Worm (Caenorhabditis elegans) whole organism, young adult: ENCODE results near the gene smr-1.

Experiments
- B0336.3 ChIP-seq: fragments of 200-800 bp; sonication (Bioruptor generic); IDR thresholded peaks from 2 replicates; pipeline ENCODE4 v1.3.6; 2022; ENCODE audit warnings: missing genetic modification characterization, missing compliant biosample characterization
- C06A6.2 ChIP-seq: fragments of 200-800 bp; sonication (Bioruptor generic); conservative IDR thresholded peaks from 2 replicates; pipeline ENCODE4 v1.3.6; 2022; ENCODE audit warnings: missing genetic modification characterization, missing compliant biosample characterization
- F39B2.1 ChIP-seq: fragments of 200-800 bp; sonication (Bioruptor generic); IDR thresholded peaks from 2 replicates; pipeline ENCODE4 v1.3.6; 2022; ENCODE audit warnings: missing genetic modification reagents, missing genetic modification characterization, missing compliant biosample characterization
- Y53F4B.3 ChIP-seq: fragments of 200-800 bp; sonication (Bioruptor generic); IDR thresholded peaks from 2 replicates; pipeline ENCODE4 v1.3.6; 2022; ENCODE audit warnings: missing genetic modification reagents, missing genetic modification characterization, missing compliant biosample characterization
- Y53G8AR.9 ChIP-seq: fragments of 200-800 bp; sonication (Bioruptor generic); conservative IDR thresholded peaks from 2 replicates; pipeline ENCODE4 v1.3.6; 2022; ENCODE audit warnings: missing genetic modification reagents, missing genetic modification characterization, missing compliant biosample characterization
- akir-1 ChIP-seq: fragments of 200-800 bp; sonication (Bioruptor generic); optimal IDR thresholded peaks from 2 replicates; lab custom pipeline; 2018; ENCODE audit warnings: mild to moderate bottlenecking, missing genetic modification characterization, moderate library complexity, missing compliant biosample characterization
- ama-1 ChIP-seq, 3 experiments: fragments of 150-350 bp in 1 of 3; sonication (generic microtip) in 2 of 3; optimal IDR thresholded peaks; 2 replicates each; lab custom pipeline; 2014 to 2018; ENCODE audit warnings: missing biosample characterization in 2 of 3, missing genetic modification characterization in 2 of 3, missing genetic modification reagents in 2 of 3
- attf-3 ChIP-seq: fragments of 200-800 bp; sonication (Bioruptor generic); conservative IDR thresholded peaks from 2 replicates; pipeline ENCODE4 v1.3.6; 2022; ENCODE audit warnings: missing genetic modification reagents, missing genetic modification characterization, missing compliant biosample characterization
- bed-1 ChIP-seq: fragments of 200-800 bp; sonication (Bioruptor generic); IDR thresholded peaks from 2 replicates; pipeline ENCODE4 v1.3.6; 2022; ENCODE audit warnings: missing genetic modification reagents, missing genetic modification characterization, missing compliant biosample characterization
- ceh-100 ChIP-seq: fragments of 200-800 bp; sonication (Bioruptor generic); IDR thresholded peaks from 2 replicates; pipeline ENCODE4 v1.3.6; 2022; ENCODE audit warnings: missing genetic modification reagents, missing genetic modification characterization, missing compliant biosample characterization
- ceh-27 ChIP-seq: fragments of 200-800 bp; sonication (Bioruptor generic); optimal IDR thresholded peaks from 2 replicates; lab custom pipeline; 2018; ENCODE audit warnings: mild to moderate bottlenecking, missing genetic modification characterization, moderate library complexity, missing compliant biosample characterization
- ceh-91 ChIP-seq: fragments of 200-800 bp; sonication (Bioruptor generic); IDR thresholded peaks from 2 replicates; pipeline ENCODE4 v1.3.6; 2022; ENCODE audit warnings: missing genetic modification reagents, missing genetic modification characterization, missing compliant biosample characterization
- chd-7 ChIP-seq: sonication (generic microtip); optimal IDR thresholded peaks from 2 replicates; lab custom pipeline; 2016; ENCODE audit warnings: mild to moderate bottlenecking, missing genetic modification characterization, moderate library complexity, missing compliant biosample characterization
- dox-1 ChIP-seq: fragments of 200-800 bp; sonication (Bioruptor generic); IDR thresholded peaks from 2 replicates; pipeline ENCODE4 v1.3.6; 2022; ENCODE audit warnings: missing genetic modification reagents, missing genetic modification characterization, missing compliant biosample characterization
- dpl-1 ChIP-seq: fragments of 150-350 bp; optimal IDR thresholded peaks from 2 replicates; lab custom pipeline; 2014; ENCODE audit warnings: missing biosample characterization, missing genetic modification reagents, missing genetic modification characterization
- egrh-3 ChIP-seq: fragments of 200-800 bp; sonication (Bioruptor generic); IDR thresholded peaks from 2 replicates; pipeline ENCODE4 v1.3.6; 2022; ENCODE audit warnings: missing genetic modification reagents, missing genetic modification characterization, missing compliant biosample characterization
- ets-4 ChIP-seq: fragments of 200-800 bp; sonication (Bioruptor generic); optimal IDR thresholded peaks from 2 replicates; lab custom pipeline; 2018; ENCODE audit warnings: mild to moderate bottlenecking, missing genetic modification characterization, missing compliant biosample characterization
- fkh-3 ChIP-seq: sonication (generic microtip); optimal IDR thresholded peaks from 2 replicates; lab custom pipeline; 2016; ENCODE audit warnings: mild to moderate bottlenecking, missing genetic modification characterization, missing compliant biosample characterization
- gei-17 ChIP-seq: fragments of 200-800 bp; sonication (Bioruptor generic); optimal IDR thresholded peaks from 2 replicates; lab custom pipeline; 2018; ENCODE audit warnings: mild to moderate bottlenecking, missing genetic modification characterization, missing compliant biosample characterization
- hmg-1.2 ChIP-seq: fragments of 200-800 bp; sonication (Bioruptor generic); IDR thresholded peaks from 2 replicates; pipeline ENCODE4 v1.3.6; 2022; ENCODE audit warnings: missing genetic modification reagents, missing genetic modification characterization, missing compliant biosample characterization
- lin-35 ChIP-seq, 3 experiments: fragments of 150-350 bp in 2 of 3; sonication (generic microtip) in 1 of 3; optimal IDR thresholded peaks; 2 replicates each; lab custom pipeline; 2014 to 2018; ENCODE audit warnings: missing biosample characterization in 3 of 3, missing genetic modification characterization in 3 of 3, missing genetic modification reagents in 3 of 3
- lir-1 ChIP-seq: fragments of 200-800 bp; sonication (Bioruptor generic); conservative IDR thresholded peaks from 2 replicates; pipeline ENCODE4 v1.3.6; 2022; ENCODE audit warnings: missing genetic modification reagents, missing genetic modification characterization, missing compliant biosample characterization
- madf-3 ChIP-seq: fragments of 200-800 bp; sonication (Bioruptor generic); IDR thresholded peaks from 2 replicates; pipeline ENCODE4 v1.3.6; 2022; ENCODE audit warnings: missing genetic modification reagents, missing genetic modification characterization, missing compliant biosample characterization
- mcd-1 ChIP-seq: fragments of 200-800 bp; sonication (Bioruptor generic); IDR thresholded peaks from 2 replicates; pipeline ENCODE4 v1.3.6; 2022; ENCODE audit warnings: missing genetic modification reagents, missing genetic modification characterization, missing compliant biosample characterization
- nhr-120 ChIP-seq: fragments of 200-800 bp; sonication (Bioruptor generic); IDR thresholded peaks from 2 replicates; pipeline ENCODE4 v1.3.6; 2022; ENCODE audit warnings: missing genetic modification characterization, missing compliant biosample characterization
- pbrm-1 ChIP-seq: fragments of 200-800 bp; sonication (Bioruptor generic); IDR thresholded peaks from 2 replicates; pipeline ENCODE4 v1.3.6; 2022; ENCODE audit warnings: missing genetic modification reagents, missing genetic modification characterization, missing compliant biosample characterization
- pha-4 ChIP-seq: fragments of 150-350 bp; sonication (generic microtip); optimal IDR thresholded peaks from 2 replicates; lab custom pipeline; 2014; ENCODE audit warnings: missing biosample characterization, missing genetic modification reagents, missing genetic modification characterization
- rcor-1 ChIP-seq: fragments of 200-800 bp; sonication (Bioruptor generic); IDR thresholded peaks from 2 replicates; pipeline ENCODE4 v1.3.6; 2022; ENCODE audit warnings: missing genetic modification reagents, missing genetic modification characterization, missing compliant biosample characterization
- sdz-38 ChIP-seq: sonication (generic microtip); optimal IDR thresholded peaks from 2 replicates; lab custom pipeline; 2016; ENCODE audit warnings: missing genotype, missing genetic modification characterization, missing compliant biosample characterization
- tbp1 ChIP-seq: fragments of 200-800 bp; sonication (Bioruptor generic); optimal IDR thresholded peaks from 2 replicates; lab custom pipeline; 2018; ENCODE audit warnings: mild to moderate bottlenecking, missing genetic modification characterization, missing compliant biosample characterization
- unc-62 ChIP-seq: fragments of 150-350 bp; optimal IDR thresholded peaks from 2 replicates; lab custom pipeline; 2014; ENCODE audit warnings: missing biosample characterization, missing genetic modification reagents, missing genetic modification characterization
- ztf-25 ChIP-seq: fragments of 200-800 bp; sonication (Bioruptor generic); IDR thresholded peaks from 2 replicates; pipeline ENCODE4 v1.3.6; 2022; ENCODE audit warnings: missing genetic modification reagents, missing genetic modification characterization, missing compliant biosample characterization

smr-1 gene

ce11 chrIII:1173331-1173730, 30.4 kb downstream of the smr-1 start:
- TF ChIP-seq hmg-1.2 (GFP tag; lab: Robert Waterston, UW) (peak; percentile 61), unc-62 (GFP tag; lab: Kevin White, UChicago) (no peak)

ce11 chrIII:1176080-1176608, 33.2 kb downstream of the smr-1 start, which contains the start of gene eak-3:
eak-3 (minus strand) TSS chrIII:1176558.
- TF ChIP-seq chd-7 (tag; lab: Kevin White, UChicago) = no peak
- no peak for TF ChIP-seq ets-4 (GFP tag; lab: Kevin White, UChicago)
- no peak for TF ChIP-seq lin-35 (GFP tag; optimal IDR thresholded peaks at IDR 0.05; lab: Kevin White, UChicago)
- TF ChIP-seq C06A6.2 (GFP tag; lab: Robert Waterston, UW) = no peak
- no peak for TF ChIP-seq lir-1 (GFP tag; lab: Robert Waterston, UW)
- peak; percentile 78 for TF ChIP-seq hmg-1.2 (GFP tag; lab: Robert Waterston, UW)
- TF ChIP-seq B0336.3 (GFP tag; lab: Robert Waterston, UW) = no peak

DNA sequence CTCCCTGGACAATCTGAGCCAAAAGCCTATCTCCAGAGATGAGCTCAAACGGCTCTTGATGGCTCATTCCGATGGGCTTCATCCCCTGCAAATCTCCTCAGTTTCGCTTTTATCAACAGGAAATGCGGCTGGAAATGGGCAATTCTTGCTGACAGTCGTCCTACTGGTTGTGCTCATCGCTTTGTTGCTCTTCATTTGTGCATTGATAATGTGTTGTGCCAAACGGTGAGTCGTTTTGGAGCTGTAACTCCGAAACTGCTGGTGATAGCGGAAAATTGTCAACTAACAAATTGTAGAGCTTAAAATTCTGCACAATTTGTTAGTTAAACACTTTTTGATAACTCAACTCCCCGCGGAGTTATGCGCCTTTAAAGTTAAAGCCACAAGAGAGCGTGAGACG, 36.0 kb downstream of the smr-1 start:
- TF ChIP-seq Y53F4B.3 (GFP tag; lab: Robert Waterston, UW) = no peak
- no peak for TF ChIP-seq tbp1
- no peak for TF ChIP-seq B0336.3 (GFP tag; lab: Robert Waterston, UW)
- no peak for TF ChIP-seq madf-3 (GFP tag; lab: Robert Waterston, UW)
- TF ChIP-seq ceh-91 (GFP tag; lab: Robert Waterston, UW) = no peak
- no peak for TF ChIP-seq bed-1 (GFP tag; lab: Robert Waterston, UW)
- no peak for TF ChIP-seq Y53G8AR.9 (GFP tag; lab: Robert Waterston, UW)
- no peak for TF ChIP-seq akir-1 (GFP tag; lab: Kevin White, UChicago)
- no peak for TF ChIP-seq F39B2.1 (GFP tag; lab: Robert Waterston, UW)
- TF ChIP-seq ceh-100 (GFP tag; lab: Robert Waterston, UW) = no peak
- TF ChIP-seq pha-4 (tag; lab: Kevin White, UChicago) = no peak
- TF ChIP-seq gei-17 (GFP tag; lab: Kevin White, UChicago) = no peak
- TF ChIP-seq ztf-25 (GFP tag; lab: Robert Waterston, UW) = no peak
- TF ChIP-seq fkh-3 (tag; lab: Kevin White, UChicago) = no peak

- TF ChIP-seq dpl-1 (GFP tag; lab: Kevin White, UChicago) (no peak), ceh-100 (GFP tag; lab: Robert Waterston, UW) (no peak), sdz-38 (tag; lab: Kevin White, UChicago) (no peak), ceh-91 (GFP tag; lab: Robert Waterston, UW) (no peak), attf-3 (GFP tag; lab: Robert Waterston, UW) (no peak), dox-1 (GFP tag; lab: Robert Waterston, UW) (no peak), rcor-1 (GFP tag; lab: Robert Waterston, UW) (no peak), madf-3 (GFP tag; lab: Robert Waterston, UW) (no peak), ceh-27 (GFP tag; lab: Kevin White, UChicago) (no peak), egrh-3 (GFP tag; lab: Robert Waterston, UW) (no peak), ama-1 (optimal IDR thresholded peaks at IDR 0.05; lab: Kevin White, UChicago) (no peak), ama-1 (GFP tag; optimal IDR thresholded peaks at IDR 0.05; lab: Kevin White, UChicago) (no peak), B0336.3 (GFP tag; lab: Robert Waterston, UW) (no peak)
Observed at ce11 chrIII:1181756-1182155, 38.8 kb downstream of the smr-1 start, which contains the start of gene nspg-8. nspg-8 (plus strand) TSS chrIII:1182056.

DNA sequence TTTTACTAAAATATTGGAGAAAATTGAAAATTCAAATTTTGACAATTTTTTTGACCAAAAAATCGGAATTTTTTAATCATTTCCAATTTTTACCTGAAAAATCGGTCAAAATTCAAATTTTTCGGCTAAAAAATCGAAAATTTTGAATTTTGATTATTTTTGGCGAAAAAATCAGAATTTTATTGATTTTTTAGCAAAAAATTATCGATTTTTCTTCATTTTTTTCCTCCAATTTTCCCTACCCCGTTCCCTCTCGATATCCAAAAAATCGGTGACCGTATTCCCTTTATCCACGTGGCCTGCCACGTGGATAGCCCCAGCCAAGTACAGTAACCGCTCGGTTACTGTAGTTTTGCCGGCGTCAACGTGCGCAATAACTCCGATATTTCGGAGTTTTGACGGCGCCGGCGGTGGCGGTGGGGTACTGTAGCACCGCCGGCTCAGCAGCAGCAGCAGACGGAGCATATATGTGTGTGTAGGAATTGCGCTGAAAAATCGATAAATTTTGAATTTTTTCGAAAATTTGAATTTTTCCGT, 50.4 kb downstream of the smr-1 start, which contains the start of gene Y119D3B.14:
TSS of gene Y119D3B.14 (minus strand) at position 487 of the 537 bp plus-strand sequence.
- 0 out of 2 replicates have a peak, but pooled peaks have one; percentile 10 for TF ChIP-seq pbrm-1 (GFP tag; lab: Robert Waterston, UW)
- no peak for TF ChIP-seq C06A6.2 (GFP tag; lab: Robert Waterston, UW)
- TF ChIP-seq mcd-1 (GFP tag; lab: Robert Waterston, UW) = peak; percentile 32; the same call in 1 of the 2 replicates
- TF ChIP-seq nhr-120 (GFP tag; lab: Robert Waterston, UW) = no peak
